Fruit fly (Drosophila melanogaster) whole organism, embryonic: ENCODE data around the gene CG5021.

Source experiments
- Abd-B ChIP-seq: fragments of 200-800 bp; sonication (Bioruptor generic); optimal IDR thresholded peaks from 2 replicates; lab custom pipeline; 2018; ENCODE audit warnings: missing biosample characterization, mild to moderate bottlenecking, missing genetic modification characterization, moderate library complexity
- CG10979 ChIP-seq: fragments of 200-800 bp; sonication (Bioruptor generic); optimal IDR thresholded peaks from 2 replicates; lab custom pipeline; 2018; ENCODE audit warnings: missing biosample characterization, mild to moderate bottlenecking, missing genetic modification characterization, moderate library complexity
- CG12391 ChIP-seq: fragments of 200-800 bp; sonication (Bioruptor generic); optimal IDR thresholded peaks from 3 replicates; lab custom pipeline; 2018; ENCODE audit warnings: missing biosample characterization, mild to moderate bottlenecking, missing genetic modification characterization, moderate library complexity
- CG13296 ChIP-seq: fragments of 200-800 bp; sonication (Bioruptor generic); optimal IDR thresholded peaks from 3 replicates; lab custom pipeline; 2018; ENCODE audit warnings: missing biosample characterization, mild to moderate bottlenecking, missing genetic modification characterization
- CG14965 ChIP-seq: fragments of 200-800 bp; sonication (Bioruptor generic); optimal IDR thresholded peaks from 2 replicates; lab custom pipeline; 2016; ENCODE audit warnings: missing biosample characterization, missing genetic modification characterization, borderline replicate concordance
- CG15479 ChIP-seq: fragments of 200-800 bp; sonication (Bioruptor generic); optimal IDR thresholded peaks from 3 replicates; lab custom pipeline; 2019; ENCODE audit warnings: missing biosample characterization, mild to moderate bottlenecking, missing genetic modification characterization, moderate library complexity
- CG15601 ChIP-seq: fragments of 200-800 bp; sonication (Bioruptor generic); optimal IDR thresholded peaks from 3 replicates; lab custom pipeline; 2019; ENCODE audit warnings: missing biosample characterization, mild to moderate bottlenecking, missing genetic modification characterization, moderate library complexity
- CG1647 ChIP-seq: fragments of 200-800 bp; sonication (Bioruptor generic); optimal IDR thresholded peaks from 3 replicates; lab custom pipeline; 2016; ENCODE audit warnings: missing biosample characterization, missing genetic modification characterization
- CG16863 ChIP-seq: fragments of 200-800 bp; sonication (Bioruptor generic); optimal IDR thresholded peaks from 3 replicates; lab custom pipeline; 2016; ENCODE audit warnings: missing biosample characterization, missing genetic modification characterization
- CG17612 ChIP-seq: fragments of 200-800 bp; sonication (Bioruptor generic); IDR thresholded peaks from 2 replicates; pipeline ENCODE4 v1.3.6; 2022; ENCODE audit warnings: missing biosample characterization, missing genetic modification characterization
- CG1832 ChIP-seq: fragments of 200-800 bp; sonication (Bioruptor generic); optimal IDR thresholded peaks from 2 replicates; lab custom pipeline; 2017; ENCODE audit warnings: missing biosample characterization, mild to moderate bottlenecking, missing genetic modification characterization, inconsistent platforms
- CG30403 ChIP-seq: fragments of 200-800 bp; sonication (Bioruptor generic); optimal IDR thresholded peaks from 3 replicates; lab custom pipeline; 2016; ENCODE audit warnings: missing biosample characterization, missing genetic modification characterization
- CG31441 ChIP-seq: fragments of 200-800 bp; sonication (Bioruptor generic); IDR thresholded peaks from 2 replicates; pipeline ENCODE4 v1.3.6; 2022; ENCODE audit warnings: missing biosample characterization, missing genetic modification characterization
- CG32767 ChIP-seq: fragments of 200-800 bp; sonication (Bioruptor generic); IDR thresholded peaks from 2 replicates; pipeline ENCODE4 v1.3.6; 2022; ENCODE audit warnings: missing biosample characterization, missing genetic modification characterization
- CG4282 ChIP-seq: fragments of 200-800 bp; sonication (Bioruptor generic); optimal IDR thresholded peaks from 2 replicates; lab custom pipeline; 2016; ENCODE audit warnings: missing biosample characterization, missing genetic modification characterization
- CG4854 ChIP-seq: fragments of 200-800 bp; sonication (Bioruptor generic); optimal IDR thresholded peaks from 2 replicates; lab custom pipeline; 2016; ENCODE audit warnings: missing biosample characterization, missing genetic modification characterization, inconsistent platforms
- CG6813 ChIP-seq: fragments of 200-800 bp; sonication (Bioruptor generic); optimal IDR thresholded peaks from 2 replicates; lab custom pipeline; 2017; ENCODE audit warnings: missing biosample characterization, missing genetic modification characterization, mild to moderate bottlenecking, moderate library complexity, missing genetic modification reagents
- CG9437 ChIP-seq: fragments of 200-800 bp; sonication (Bioruptor generic); optimal IDR thresholded peaks from 2 replicates; lab custom pipeline; 2018; ENCODE audit warnings: missing biosample characterization, mild to moderate bottlenecking, missing genetic modification characterization
- CHES-1-like ChIP-seq: fragments of 200-800 bp; sonication (Bioruptor generic); optimal IDR thresholded peaks from 2 replicates; lab custom pipeline; 2016; ENCODE audit warnings: missing biosample characterization, missing genetic modification characterization
- D19A ChIP-seq: fragments of 200-800 bp; optimal IDR thresholded peaks from 3 replicates; lab custom pipeline; 2019; ENCODE audit warnings: missing biosample characterization, mild to moderate bottlenecking, missing genetic modification characterization, moderate library complexity
- D19B ChIP-seq: fragments of 200-800 bp; sonication (Bioruptor generic); optimal IDR thresholded peaks from 2 replicates; lab custom pipeline; 2017; ENCODE audit warnings: missing biosample characterization, mild to moderate bottlenecking, missing genetic modification characterization
- HLHmδ ChIP-seq: fragments of 200-800 bp; sonication (Bioruptor generic); optimal IDR thresholded peaks from 2 replicates; lab custom pipeline; 2018; ENCODE audit warnings: missing biosample characterization, mild to moderate bottlenecking, missing genetic modification characterization, moderate library complexity
- Hmr ChIP-seq: fragments of 200-800 bp; sonication (Bioruptor generic); optimal IDR thresholded peaks from 3 replicates; lab custom pipeline; 2017; ENCODE audit warnings: mild to moderate bottlenecking, missing biosample characterization, missing genetic modification reagents, missing genetic modification characterization
- Hr39 ChIP-seq: fragments of >200 bp; optimal IDR thresholded peaks from 2 replicates; lab custom pipeline; 2017
- Lpt ChIP-seq: fragments of >200 bp; optimal IDR thresholded peaks from 2 replicates; lab custom pipeline; 2018; ENCODE audit warnings: missing biosample characterization, missing genetic modification characterization
- NC2α ChIP-seq: fragments of 200-800 bp; sonication (Bioruptor generic); optimal IDR thresholded peaks from 2 replicates; lab custom pipeline; 2016; ENCODE audit warnings: missing biosample characterization, missing genetic modification characterization
- NFAT ChIP-seq: fragments of 200-800 bp; sonication (Bioruptor generic); IDR thresholded peaks from 2 replicates; pipeline ENCODE4 v1.3.6; 2022; ENCODE audit warnings: missing biosample characterization, missing genetic modification characterization
- Rx ChIP-seq: fragments of 200-800 bp; sonication (Bioruptor generic); IDR thresholded peaks from 2 replicates; pipeline ENCODE4 v1.3.6; 2022; ENCODE audit warnings: missing biosample characterization, missing genetic modification characterization
- Stat92E ChIP-seq, 3 experiments: fragments of >200 bp in 2 of 3; fragments of 200-800 bp in 1 of 3; sonication (Bioruptor generic) in 1 of 3; optimal IDR thresholded peaks; 2 replicates each; lab custom pipeline; 2017 to 2019; ENCODE audit warnings: missing biosample characterization in 3 of 3, missing genetic modification characterization in 3 of 3, mild to moderate bottlenecking in 1 of 3, moderate library complexity in 1 of 3
- Xbp1 ChIP-seq: fragments of 200-800 bp; sonication (Bioruptor generic); optimal IDR thresholded peaks from 3 replicates; lab custom pipeline; 2016; ENCODE audit warnings: missing biosample characterization, mild to moderate bottlenecking, missing genetic modification characterization
- YL-1 ChIP-seq: fragments of 200-800 bp; sonication (Bioruptor generic); optimal IDR thresholded peaks from 3 replicates; lab custom pipeline; 2017; ENCODE audit warnings: missing biosample characterization, mild to moderate bottlenecking, missing genetic modification characterization
- ap ChIP-seq: fragments of 200-800 bp; sonication (Bioruptor generic); IDR thresholded peaks from 2 replicates; pipeline ENCODE4 v1.3.6; 2022; ENCODE audit warnings: missing biosample characterization, missing genetic modification characterization
- ash1 ChIP-seq: fragments of 200-800 bp; sonication (Bioruptor generic); optimal IDR thresholded peaks from 2 replicates; lab custom pipeline; 2018; ENCODE audit warnings: missing biosample characterization, mild to moderate bottlenecking, missing genetic modification characterization
- bbx ChIP-seq: fragments of 200-800 bp; sonication (Bioruptor generic); IDR thresholded peaks from 2 replicates; pipeline ENCODE4 v1.3.6; 2022; ENCODE audit warnings: missing biosample characterization, missing genetic modification characterization; ENCODE audit not compliant: partially characterized antibody
- caup ChIP-seq: fragments of 200-800 bp; sonication (Bioruptor generic); optimal IDR thresholded peaks from 3 replicates; lab custom pipeline; 2017; ENCODE audit warnings: missing biosample characterization, mild to moderate bottlenecking, missing genetic modification characterization, moderate library complexity; ENCODE audit not compliant: severe bottlenecking
- chinmo ChIP-seq: fragments of 200-800 bp; sonication (Bioruptor generic); IDR thresholded peaks from 4 replicates; pipeline ENCODE4 v1.3.6; 2022; ENCODE audit warnings: missing biosample characterization, missing genetic modification characterization; ENCODE audit not compliant: partially characterized antibody
- chm ChIP-seq: fragments of 200-800 bp; sonication (Bioruptor generic); IDR thresholded peaks from 2 replicates; pipeline ENCODE4 v1.3.6; 2022; ENCODE audit warnings: missing biosample characterization, missing genetic modification characterization
- esg ChIP-seq: fragments of 200-800 bp; sonication (Bioruptor generic); conservative IDR thresholded peaks from 2 replicates; pipeline ENCODE4 v1.3.6; 2022; ENCODE audit warnings: missing biosample characterization, missing genetic modification characterization
- eyg ChIP-seq: fragments of 200-800 bp; sonication (Bioruptor generic); optimal IDR thresholded peaks from 3 replicates; lab custom pipeline; 2016; ENCODE audit warnings: missing biosample characterization, missing genetic modification characterization
- ftz-f1 ChIP-seq: fragments of 200-800 bp; sonication (Bioruptor generic); optimal IDR thresholded peaks from 2 replicates; lab custom pipeline; 2016; ENCODE audit warnings: missing biosample characterization, missing genetic modification characterization
- her ChIP-seq: fragments of 200-800 bp; sonication (Bioruptor generic); optimal IDR thresholded peaks from 2 replicates; lab custom pipeline; 2016; ENCODE audit warnings: missing biosample characterization, missing genetic modification characterization
- kay ChIP-seq: fragments of 200-800 bp; sonication (Bioruptor generic); optimal IDR thresholded peaks from 2 replicates; lab custom pipeline; 2016; ENCODE audit warnings: missing biosample characterization, missing genetic modification characterization
- nom ChIP-seq: fragments of 200-800 bp; sonication (Bioruptor generic); optimal IDR thresholded peaks from 2 replicates; lab custom pipeline; 2017; ENCODE audit warnings: missing biosample characterization, missing genetic modification characterization, mild to moderate bottlenecking, moderate library complexity, missing genetic modification reagents
- org-1 ChIP-seq: fragments of 200-800 bp; sonication (Bioruptor generic); optimal IDR thresholded peaks from 2 replicates; lab custom pipeline; 2017; ENCODE audit warnings: missing biosample characterization, missing genetic modification characterization
- ro ChIP-seq: fragments of 200-800 bp; sonication (Bioruptor generic); IDR thresholded peaks from 2 replicates; pipeline ENCODE4 v1.3.6; 2022; ENCODE audit warnings: missing biosample characterization, missing genetic modification characterization
- schlank ChIP-seq: fragments of 200-800 bp; sonication (Bioruptor generic); optimal IDR thresholded peaks from 2 replicates; lab custom pipeline; 2018; ENCODE audit warnings: missing biosample characterization, mild to moderate bottlenecking, missing genetic modification characterization
- sqz ChIP-seq: fragments of 200-800 bp; sonication (Bioruptor generic); optimal IDR thresholded peaks from 3 replicates; lab custom pipeline; 2018; ENCODE audit warnings: missing biosample characterization, mild to moderate bottlenecking, missing genetic modification characterization
- tap ChIP-seq: fragments of 200-800 bp; optimal IDR thresholded peaks from 3 replicates; lab custom pipeline; 2019; ENCODE audit warnings: missing biosample characterization, mild to moderate bottlenecking, missing genetic modification characterization, moderate library complexity
- trem ChIP-seq: fragments of 200-800 bp; optimal IDR thresholded peaks from 3 replicates; lab custom pipeline; 2019; ENCODE audit warnings: missing biosample characterization, mild to moderate bottlenecking, missing genetic modification characterization, moderate library complexity
- tx ChIP-seq: fragments of 200-800 bp; sonication (Bioruptor generic); optimal IDR thresholded peaks from 2 replicates; lab custom pipeline; 2016; ENCODE audit warnings: missing biosample characterization, missing genetic modification characterization

The CG5021 gene

DNA sequence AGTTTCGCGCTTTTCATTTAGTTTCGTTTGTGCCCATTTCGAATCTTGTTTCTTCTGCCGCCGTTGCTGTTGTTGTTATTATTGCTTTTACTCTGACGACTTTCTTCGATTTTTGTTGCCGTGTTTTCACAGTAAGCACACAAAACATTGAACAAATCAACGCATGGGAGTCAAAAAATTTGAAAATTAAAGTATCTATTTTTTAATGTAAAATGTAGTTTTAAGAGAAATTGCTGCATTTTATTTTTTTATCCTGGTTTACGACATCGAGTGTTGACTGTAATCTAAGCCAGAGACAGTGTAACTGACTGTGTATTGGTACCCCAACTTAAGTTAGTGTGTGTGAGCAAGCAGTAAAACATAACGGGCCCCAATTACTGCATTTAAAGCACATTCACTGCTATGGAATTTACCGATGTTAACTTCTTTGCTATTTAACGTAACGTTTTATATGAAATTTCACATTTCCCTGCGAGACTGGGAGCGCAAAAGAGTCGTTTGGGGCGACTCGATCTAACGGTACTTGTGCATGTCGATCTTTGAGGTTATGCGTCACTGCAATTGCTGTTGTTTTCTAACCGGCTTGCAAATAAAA is 29.6 kb downstream of the CG5021 start (continued):
- TF ChIP-seq her (GFP tag; lab: Kevin White, UChicago) (no peak), chm (GFP tag; lab: Robert Waterston, UW) (peak; percentile 68; the same call in 1 of the 2 replicates), CG10979 (tag; lab: Kevin White, UChicago) (peak; percentile 69), tx (GFP tag; lab: Kevin White, UChicago) (no peak), CG6813 (GFP tag; lab: Kevin White, UChicago) (no peak), caup (GFP tag; lab: Kevin White, UChicago) (peak; percentile 11), HLHmδ (GFP tag; lab: Kevin White, UChicago) (no peak), ro (GFP tag; lab: Robert Waterston, UW) (no peak), schlank (tag; lab: Kevin White, UChicago) (no peak), NFAT (no peak), trem (tag; lab: Kevin White, UChicago) (peak; percentile 44), CG13296 (GFP tag; lab: Kevin White, UChicago) (no peak), chinmo (GFP tag; lab: Robert Waterston, UW) (no peak), ap (GFP tag; lab: Robert Waterston, UW) (peak; percentile 45), CG9437 (GFP tag; lab: Kevin White, UChicago) (peak; percentile 13), Hr39 (lab: Kevin White, UChicago) (no peak), CG1647 (peak; percentile 48), D19B (peak; percentile 19), tap (no peak), CG1832 (GFP tag; lab: Kevin White, UChicago) (no peak), Abd-B (GFP tag; lab: Kevin White, UChicago) (peak; percentile 58), Lpt (GFP tag; lab: Kevin White, UChicago) (no peak), CG4282 (GFP tag; lab: Kevin White, UChicago) (no peak), CG17612 (peak; percentile 75), Rx (GFP tag; lab: Robert Waterston, UW) (peak; percentile 64), bbx (no peak), Hmr (GFP tag; lab: Kevin White, UChicago) (no peak), CG31441 (no peak; the same call in 1 of the 2 replicates), D19A (tag; lab: Kevin White, UChicago) (peak; percentile 50), org-1 (no peak), Xbp1 (GFP tag; lab: Kevin White, UChicago) (peak; percentile 70), ftz-f1 (GFP tag; lab: Kevin White, UChicago) (no peak), ash1 (GFP tag; lab: Kevin White, UChicago) (no peak), CHES-1-like (no peak), CG30403 (GFP tag; lab: Kevin White, UChicago) (peak; percentile 68), Stat92E (GFP tag; optimal IDR thresholded peaks at IDR 0.05; lab: Kevin White, UChicago) (no peak), esg (GFP tag; lab: Robert Waterston, UW) (peak; percentile 50), CG4854 (no peak), CG32767 (GFP tag; lab: Robert Waterston, UW) (peak; percentile 68; the same call in 1 of the 2 replicates), CG14965 (no peak), sqz (no peak), NC2α (no peak), CG15479 (GFP tag; lab: Kevin White, UChicago) (no peak), YL-1 (GFP tag; lab: Kevin White, UChicago) (no peak), CG12391 (peak; percentile 75), eyg (GFP tag; lab: Kevin White, UChicago) (no peak), CG15601 (no peak), kay (no peak), nom (GFP tag; lab: Kevin White, UChicago) (no peak), CG16863 (GFP tag; lab: Kevin White, UChicago) (peak; percentile 45)
